Fruit fly (Drosophila melanogaster) whole organism, embryonic: ENCODE data around the gene gkt.
A peak's percentile ranks its signal among the peaks of the same experiment; 100 is the strongest.

Experiments used
- Abd-B ChIP-seq: fragments of 200-800 bp; sonication (Bioruptor generic); optimal IDR thresholded peaks from 2 replicates; lab custom pipeline; 2018; ENCODE audit warnings: missing biosample characterization, mild to moderate bottlenecking, missing genetic modification characterization, moderate library complexity
- Ada2b ChIP-seq: fragments of 200-800 bp; sonication (Bioruptor generic); IDR thresholded peaks from 2 replicates; pipeline ENCODE4 v1.3.6; 2022; ENCODE audit warnings: missing biosample characterization, missing genetic modification characterization
- Adf1 ChIP-seq: fragments of 200-800 bp; sonication (Bioruptor generic); IDR thresholded peaks from 2 replicates; pipeline ENCODE4 v1.3.6; 2022; ENCODE audit warnings: missing biosample characterization, missing genetic modification characterization
- Atf6 ChIP-seq: fragments of 200-800 bp; sonication (Bioruptor generic); IDR thresholded peaks from 2 replicates; pipeline ENCODE4 v1.3.6; 2022; ENCODE audit warnings: missing biosample characterization, missing genetic modification characterization
- CG10366 ChIP-seq: fragments of 200-800 bp; sonication (Bioruptor generic); IDR thresholded peaks from 2 replicates; pipeline ENCODE4 v1.3.6; 2022; ENCODE audit warnings: missing biosample characterization, missing genetic modification characterization
- CG10462 ChIP-seq: fragments of 200-800 bp; sonication (Bioruptor generic); optimal IDR thresholded peaks from 2 replicates; lab custom pipeline; 2016; ENCODE audit warnings: missing biosample characterization, missing genetic modification characterization
- CG10565 ChIP-seq: fragments of 200-800 bp; sonication (Bioruptor generic); optimal IDR thresholded peaks from 3 replicates; lab custom pipeline; 2016; ENCODE audit warnings: missing biosample characterization, mild to moderate bottlenecking, missing genetic modification characterization
- CG11456 ChIP-seq: fragments of 200-800 bp; sonication (Bioruptor generic); IDR thresholded peaks from 3 replicates; pipeline ENCODE4 v1.3.6; 2022; ENCODE audit warnings: missing biosample characterization, missing genetic modification characterization
- CG13296 ChIP-seq: fragments of 200-800 bp; sonication (Bioruptor generic); optimal IDR thresholded peaks from 3 replicates; lab custom pipeline; 2018; ENCODE audit warnings: missing biosample characterization, mild to moderate bottlenecking, missing genetic modification characterization
- CG13624 ChIP-seq: fragments of 200-800 bp; sonication (Bioruptor generic); optimal IDR thresholded peaks from 2 replicates; lab custom pipeline; 2016; ENCODE audit warnings: missing biosample characterization, missing genetic modification characterization
- CG14667 ChIP-seq: fragments of 200-800 bp; sonication (Bioruptor generic); IDR thresholded peaks from 2 replicates; pipeline ENCODE4 v1.3.6; 2022; ENCODE audit warnings: missing biosample characterization, missing genetic modification characterization
- CG15011 ChIP-seq: fragments of 200-800 bp; sonication (Bioruptor generic); optimal IDR thresholded peaks from 3 replicates; lab custom pipeline; 2018; ENCODE audit warnings: missing biosample characterization, mild to moderate bottlenecking, missing genetic modification characterization
- CG15514 ChIP-seq: fragments of 200-800 bp; sonication (Bioruptor generic); optimal IDR thresholded peaks from 3 replicates; lab custom pipeline; 2017; ENCODE audit warnings: missing biosample characterization, missing genetic modification characterization, mild to moderate bottlenecking, moderate library complexity, missing genetic modification reagents
- CG15601 ChIP-seq: fragments of 200-800 bp; sonication (Bioruptor generic); optimal IDR thresholded peaks from 3 replicates; lab custom pipeline; 2019; ENCODE audit warnings: missing biosample characterization, mild to moderate bottlenecking, missing genetic modification characterization, moderate library complexity
- CG16815 ChIP-seq: fragments of 200-800 bp; sonication (Bioruptor generic); optimal IDR thresholded peaks from 3 replicates; lab custom pipeline; 2017; ENCODE audit warnings: missing biosample characterization, mild to moderate bottlenecking, missing genetic modification characterization
- CG17568 ChIP-seq: fragments of 200-800 bp; sonication (Bioruptor generic); optimal IDR thresholded peaks from 2 replicates; lab custom pipeline; 2018; ENCODE audit warnings: missing biosample characterization, mild to moderate bottlenecking, missing genetic modification characterization, moderate library complexity
- CG17829 ChIP-seq: fragments of 200-800 bp; optimal IDR thresholded peaks from 2 replicates; lab custom pipeline; 2019; ENCODE audit warnings: missing biosample characterization, mild to moderate bottlenecking, missing genetic modification characterization, moderate library complexity
- CG1832 ChIP-seq: fragments of 200-800 bp; sonication (Bioruptor generic); optimal IDR thresholded peaks from 2 replicates; lab custom pipeline; 2017; ENCODE audit warnings: missing biosample characterization, mild to moderate bottlenecking, missing genetic modification characterization, inconsistent platforms
- CG18476 ChIP-seq: fragments of 200-800 bp; sonication (Bioruptor generic); optimal IDR thresholded peaks from 2 replicates; lab custom pipeline; 2016; ENCODE audit warnings: missing biosample characterization, mild to moderate bottlenecking, missing genetic modification characterization
- CG18619 ChIP-seq: fragments of 200-800 bp; sonication (Bioruptor generic); optimal IDR thresholded peaks from 3 replicates; lab custom pipeline; 2017; ENCODE audit warnings: missing biosample characterization, mild to moderate bottlenecking, missing genetic modification characterization
- CG2202 ChIP-seq: fragments of 200-800 bp; sonication (Bioruptor generic); optimal IDR thresholded peaks from 2 replicates; lab custom pipeline; 2018; ENCODE audit warnings: missing biosample characterization, mild to moderate bottlenecking, missing genetic modification characterization
- CG30431 ChIP-seq: fragments of 200-800 bp; sonication (Bioruptor generic); optimal IDR thresholded peaks from 2 replicates; lab custom pipeline; 2017; ENCODE audit warnings: missing biosample characterization, missing genetic modification characterization
- CG33557 ChIP-seq: fragments of 200-800 bp; sonication (Bioruptor generic); optimal IDR thresholded peaks from 2 replicates; lab custom pipeline; 2019; ENCODE audit warnings: missing biosample characterization, mild to moderate bottlenecking, missing genetic modification characterization, moderate library complexity
- CG4282 ChIP-seq: fragments of 200-800 bp; sonication (Bioruptor generic); optimal IDR thresholded peaks from 2 replicates; lab custom pipeline; 2016; ENCODE audit warnings: missing biosample characterization, missing genetic modification characterization
- CG4404 ChIP-seq: fragments of 200-800 bp; sonication (Bioruptor generic); IDR thresholded peaks from 2 replicates; pipeline ENCODE4 v1.3.6; 2022; ENCODE audit warnings: missing biosample characterization, missing genetic modification characterization
- CG7987 ChIP-seq: fragments of 200-800 bp; sonication (Bioruptor generic); optimal IDR thresholded peaks from 2 replicates; lab custom pipeline; 2018; ENCODE audit warnings: missing biosample characterization, mild to moderate bottlenecking, missing genetic modification characterization, moderate library complexity
- CG8924 ChIP-seq: fragments of 200-800 bp; optimal IDR thresholded peaks from 3 replicates; lab custom pipeline; 2019; ENCODE audit warnings: missing biosample characterization, mild to moderate bottlenecking, missing genetic modification characterization, moderate library complexity
- CG8944 ChIP-seq: fragments of 200-800 bp; sonication (Bioruptor generic); optimal IDR thresholded peaks from 3 replicates; lab custom pipeline; 2016; ENCODE audit warnings: missing biosample characterization, missing genetic modification characterization
- CG9437 ChIP-seq: fragments of 200-800 bp; sonication (Bioruptor generic); optimal IDR thresholded peaks from 2 replicates; lab custom pipeline; 2018; ENCODE audit warnings: missing biosample characterization, mild to moderate bottlenecking, missing genetic modification characterization
- CHES-1-like ChIP-seq: fragments of 200-800 bp; sonication (Bioruptor generic); optimal IDR thresholded peaks from 2 replicates; lab custom pipeline; 2016; ENCODE audit warnings: missing biosample characterization, missing genetic modification characterization
- D19A ChIP-seq: fragments of 200-800 bp; optimal IDR thresholded peaks from 3 replicates; lab custom pipeline; 2019; ENCODE audit warnings: missing biosample characterization, mild to moderate bottlenecking, missing genetic modification characterization, moderate library complexity
- Deaf1 ChIP-seq: fragments of 200-800 bp; optimal IDR thresholded peaks from 3 replicates; lab custom pipeline; 2019; ENCODE audit warnings: missing biosample characterization, mild to moderate bottlenecking, missing genetic modification characterization, moderate library complexity
- H15 ChIP-seq: fragments of 200-800 bp; sonication (Bioruptor generic); IDR thresholded peaks from 3 replicates; pipeline ENCODE4 v1.3.6; 2022; ENCODE audit warnings: missing biosample characterization, missing genetic modification characterization
- Med ChIP-seq: fragments of 200-800 bp; sonication (Bioruptor generic); peaks from one replicate; lab custom pipeline; 2016; ENCODE audit warnings: missing biosample characterization, missing genetic modification characterization, mild to moderate bottlenecking, inconsistent platforms, moderate library complexity
- abd-A ChIP-seq: fragments of 200-800 bp; sonication (Bioruptor generic); optimal IDR thresholded peaks from 3 replicates; lab custom pipeline; 2019; ENCODE audit warnings: missing biosample characterization, mild to moderate bottlenecking, missing genetic modification characterization, moderate library complexity
- bowl ChIP-seq: fragments of 200-800 bp; sonication (Bioruptor generic); IDR thresholded peaks from 2 replicates; pipeline ENCODE4 v1.3.6; 2022; ENCODE audit warnings: missing biosample characterization, missing genetic modification characterization
- crol ChIP-seq: fragments of 200-800 bp; sonication (Bioruptor generic); IDR thresholded peaks from 2 replicates; pipeline ENCODE4 v1.3.6; 2022; ENCODE audit warnings: missing biosample characterization, missing genetic modification characterization
- crp ChIP-seq, 2 experiments: fragments of 200-800 bp; sonication (Bioruptor generic); optimal IDR thresholded peaks; 2 replicates in 1 of 2; 3 replicates in 1 of 2; lab custom pipeline; 2017; ENCODE audit warnings: missing biosample characterization in 2 of 2, missing genetic modification characterization in 2 of 2, mild to moderate bottlenecking in 1 of 2, moderate library complexity in 1 of 2
- esg ChIP-seq: fragments of 200-800 bp; sonication (Bioruptor generic); conservative IDR thresholded peaks from 2 replicates; pipeline ENCODE4 v1.3.6; 2022; ENCODE audit warnings: missing biosample characterization, missing genetic modification characterization
- gem ChIP-seq: fragments of 200-800 bp; sonication (Bioruptor generic); optimal IDR thresholded peaks from 2 replicates; lab custom pipeline; 2019; ENCODE audit warnings: missing biosample characterization, mild to moderate bottlenecking, missing genetic modification characterization, moderate library complexity
- klu ChIP-seq: fragments of 200-800 bp; sonication (Bioruptor generic); IDR thresholded peaks from 2 replicates; pipeline ENCODE4 v1.3.6; 2022; ENCODE audit warnings: missing biosample characterization, missing genetic modification characterization
- lov ChIP-seq, 2 experiments: fragments of 200-800 bp in 1 of 2; fragments of >200 bp in 1 of 2; sonication (Bioruptor generic) in 1 of 2; IDR thresholded peaks in 1 of 2; optimal IDR thresholded peaks in 1 of 2; 2 replicates in 1 of 2; 3 replicates in 1 of 2; pipeline versions ENCODE4 v1.3.6 to Lab custom; 2017 to 2022; ENCODE audit warnings: missing biosample characterization in 1 of 2, missing genetic modification characterization in 1 of 2
- luna ChIP-seq: fragments of 200-800 bp; sonication (Bioruptor generic); optimal IDR thresholded peaks from 2 replicates; lab custom pipeline; 2016; ENCODE audit warnings: missing biosample characterization, missing genetic modification characterization
- maf-S ChIP-seq: fragments of 200-800 bp; sonication (Bioruptor generic); optimal IDR thresholded peaks from 2 replicates; lab custom pipeline; 2016; ENCODE audit warnings: missing biosample characterization, missing genetic modification characterization
- nom ChIP-seq: fragments of 200-800 bp; sonication (Bioruptor generic); optimal IDR thresholded peaks from 2 replicates; lab custom pipeline; 2017; ENCODE audit warnings: missing biosample characterization, missing genetic modification characterization, mild to moderate bottlenecking, moderate library complexity, missing genetic modification reagents
- peb ChIP-seq: fragments of 200-800 bp; sonication (Bioruptor generic); IDR thresholded peaks from 2 replicates; pipeline ENCODE4 v1.3.6; 2022; ENCODE audit warnings: missing biosample characterization, missing genetic modification characterization
- pnt ChIP-seq: fragments of 200-800 bp; sonication (Bioruptor generic); optimal IDR thresholded peaks from 3 replicates; lab custom pipeline; 2016; ENCODE audit warnings: missing biosample characterization, missing genetic modification characterization
- psq ChIP-seq: fragments of 200-800 bp; sonication (Bioruptor generic); optimal IDR thresholded peaks from 2 replicates; lab custom pipeline; 2017; ENCODE audit warnings: missing biosample characterization, missing genetic modification characterization
- ranshi ChIP-seq: fragments of 200-800 bp; sonication (Bioruptor generic); IDR thresholded peaks from 2 replicates; pipeline ENCODE4 v1.3.6; 2022; ENCODE audit warnings: missing biosample characterization, missing genetic modification characterization
- tll ChIP-seq, 2 experiments: fragments of 200-800 bp in 1 of 2; fragments of >200 bp in 1 of 2; sonication (Bioruptor generic) in 1 of 2; optimal IDR thresholded peaks; 2 replicates each; lab custom pipeline; 2017 to 2019; ENCODE audit warnings: missing biosample characterization in 2 of 2, missing genetic modification characterization in 2 of 2, mild to moderate bottlenecking in 1 of 2, moderate library complexity in 1 of 2
- vvl ChIP-seq: fragments of 200-800 bp; sonication (Bioruptor generic); IDR thresholded peaks from 2 replicates; pipeline ENCODE4 v1.3.6; 2022; ENCODE audit warnings: missing biosample characterization, missing genetic modification characterization

The gkt gene

dm6 chr2L:3121745-3122144, 38.0 kb upstream of the gkt start (continued):
- TF ChIP-seq CG17568 (GFP tag; lab: Kevin White, UChicago): peak; percentile 24
- peak; percentile 8 for TF ChIP-seq CG13296 (GFP tag; lab: Kevin White, UChicago)
- TF ChIP-seq CG13624 (GFP tag; lab: Kevin White, UChicago): no peak
- no peak for TF ChIP-seq nom
- TF ChIP-seq CG8944 (GFP tag; lab: Kevin White, UChicago): no peak
- peak; percentile 32 for TF ChIP-seq gem (tag; lab: Kevin White, UChicago)
- no peak for TF ChIP-seq Ada2b (GFP tag; lab: Robert Waterston, UW)
- TF ChIP-seq klu (GFP tag; lab: Robert Waterston, UW): no peak
- no peak for TF ChIP-seq H15 (GFP tag; lab: Robert Waterston, UW)
- no peak for TF ChIP-seq psq (GFP tag; lab: Kevin White, UChicago)
- 0 out of 2 replicates have a peak, but pooled peaks have one; percentile 5 for TF ChIP-seq bowl (GFP tag; lab: Robert Waterston, UW)
- no peak for TF ChIP-seq CG11456
- no peak for TF ChIP-seq lov (optimal IDR thresholded peaks at IDR 0.05; lab: Kevin White, UChicago)
- TF ChIP-seq lov (GFP tag; IDR thresholded peaks at IDR 0.05; lab: Robert Waterston, UW): no peak
- no peak for TF ChIP-seq CG9437
- TF ChIP-seq CG30431 (GFP tag; lab: Kevin White, UChicago): no peak
- no peak for TF ChIP-seq vvl
- TF ChIP-seq CG4404: no peak
- TF ChIP-seq pnt (GFP tag; lab: Kevin White, UChicago): no peak
- no peak for TF ChIP-seq CG14667 (GFP tag; lab: Robert Waterston, UW)
- TF ChIP-seq CG10462 (GFP tag; lab: Kevin White, UChicago): no peak
- 0 out of 2 replicates have a peak, but pooled peaks have one; percentile 8 for TF ChIP-seq Atf6
- TF ChIP-seq luna (GFP tag; lab: Kevin White, UChicago): no peak
- TF ChIP-seq CG8924: no peak
- no peak for TF ChIP-seq CG10565 (GFP tag; lab: Kevin White, UChicago)
- no peak for TF ChIP-seq CG18476 (GFP tag; lab: Kevin White, UChicago)
- no peak for TF ChIP-seq CG1832 (GFP tag; lab: Kevin White, UChicago)
- TF ChIP-seq CG10366: no peak
- no peak for TF ChIP-seq CG15601
- TF ChIP-seq Adf1 (GFP tag; lab: Robert Waterston, UW): no peak
- no peak for TF ChIP-seq peb
- peak; percentile 26 for TF ChIP-seq Med (GFP tag; lab: Kevin White, UChicago)
- no peak for TF ChIP-seq CG17829
- TF ChIP-seq CG18619: no peak
- TF ChIP-seq crp (GFP tag; optimal IDR thresholded peaks at IDR 0.05; lab: Kevin White, UChicago): no peak
- no peak for TF ChIP-seq Abd-B (GFP tag; lab: Kevin White, UChicago)
- no peak for TF ChIP-seq maf-S (GFP tag; lab: Kevin White, UChicago)
- TF ChIP-seq CG15011 (GFP tag; lab: Kevin White, UChicago): no peak
- peak; percentile 16 for TF ChIP-seq CG2202
- TF ChIP-seq abd-A (tag; lab: Kevin White, UChicago): no peak
- no peak for TF ChIP-seq CG16815 (GFP tag; lab: Kevin White, UChicago)
- no peak for TF ChIP-seq ranshi (GFP tag; lab: Robert Waterston, UW)
- TF ChIP-seq CG15514: peak; percentile 32
- TF ChIP-seq esg (GFP tag; lab: Robert Waterston, UW): no peak
- no peak for TF ChIP-seq Deaf1
- TF ChIP-seq tll (GFP tag; optimal IDR thresholded peaks at IDR 0.05; lab: Kevin White, UChicago): no peak
- TF ChIP-seq CG7987: peak; percentile 51
- no peak for TF ChIP-seq CHES-1-like
- no peak for TF ChIP-seq D19A (tag; lab: Kevin White, UChicago)
- TF ChIP-seq crol: no peak
- no peak for TF ChIP-seq CG4282 (GFP tag; lab: Kevin White, UChicago)
- peak; percentile 28 for TF ChIP-seq CG33557 (GFP tag; lab: Kevin White, UChicago)
